Worm (Caenorhabditis elegans): ENCODE results near the gene C25F9.12.

- TF ChIP-seq ref-1 (GFP tag; conservative IDR thresholded peaks at IDR 0.05) (no peak), flt-1 (GFP tag; IDR thresholded peaks at IDR 0.05) (no peak), med-1 (GFP tag; optimal IDR thresholded peaks at IDR 0.05; ENCODE audit: insufficient read depth) (no peak), cog-1 (tag; optimal IDR thresholded peaks at IDR 0.05) (no peak), tab-1 (GFP tag; IDR thresholded peaks at IDR 0.05) (no peak), klf-2 (GFP tag; conservative IDR thresholded peaks at IDR 0.05) (no peak), ztf-23 (GFP tag; IDR thresholded peaks at IDR 0.05) (no peak), T22C8.4 (GFP tag; IDR thresholded peaks at IDR 0.05) (no peak)
Measured at ce11 chrV:19390029-19390428, 12.7 kb downstream of the C25F9.12 start, which contains the start of gene slcr-46.2.

Data from whole organism, midembryonic.